Fruit fly (Drosophila melanogaster): ENCODE measurements around the gene CG11839.

Gene CG11839

dm6 chr3R:25069569-25069968, at the start of gene CG11839, which contains the start of gene Stt3B:
Gene CG11839 (plus strand): TSS chr3R:25069927.
Gene Stt3B (minus strand): TSS chr3R:25069637.
- TF ChIP-seq CG1621 (tag; optimal IDR thresholded peaks at IDR 0.05) = peak; percentile 73
- peak; percentile 64 for TF ChIP-seq fkh (GFP tag; optimal IDR thresholded peaks at IDR 0.05)
- TF ChIP-seq CG31627 (GFP tag; optimal IDR thresholded peaks at IDR 0.05) = peak; percentile 85
- no peak for TF ChIP-seq Eip75B (GFP tag; optimal IDR thresholded peaks at IDR 0.05)
- peak; percentile 67 for TF ChIP-seq CG3032 (tag; optimal IDR thresholded peaks at IDR 0.05)
- TF ChIP-seq CG8632 (GFP tag; optimal IDR thresholded peaks at IDR 0.05) = peak; percentile 43
- TF ChIP-seq lz (GFP tag; optimal IDR thresholded peaks at IDR 0.05) = peak; percentile 81
- TF ChIP-seq Hr38 (GFP tag; optimal IDR thresholded peaks at IDR 0.05) = peak; percentile 10
- TF ChIP-seq CG34406 (GFP tag; optimal IDR thresholded peaks at IDR 0.05) = no peak
- peak; percentile 32 for TF ChIP-seq CG11902 (GFP tag; optimal IDR thresholded peaks at IDR 0.05)
- TF ChIP-seq Sox15 (GFP tag; optimal IDR thresholded peaks at IDR 0.05) = peak; percentile 42
- TF ChIP-seq CG15336 (GFP tag; IDR thresholded peaks at IDR 0.05) = peak; percentile 48; the same call in 1 of the 2 replicates
- no peak for TF ChIP-seq vri (GFP tag; optimal IDR thresholded peaks at IDR 0.05)
- TF ChIP-seq esn (GFP tag; optimal IDR thresholded peaks at IDR 0.05) = peak; percentile 77
- peak; percentile 79 for TF ChIP-seq cyc (GFP tag; optimal IDR thresholded peaks at IDR 0.05)
- peak; percentile 72 for TF ChIP-seq CG10631 (GFP tag; optimal IDR thresholded peaks at IDR 0.05)
- no peak for TF ChIP-seq CG11294 (GFP tag; IDR thresholded peaks at IDR 0.05)
- no peak for TF ChIP-seq CG10669 (GFP tag; optimal IDR thresholded peaks at IDR 0.05)

dm6 chr3R:25023056-25023455, 46.7 kb upstream of the CG11839 start, which contains the start of gene beta4GalT7:
Gene beta4GalT7 (plus strand): TSS chr3R:25023256.
- TF ChIP-seq CG34406 (GFP tag; optimal IDR thresholded peaks at IDR 0.05) (no peak), cyc (GFP tag; optimal IDR thresholded peaks at IDR 0.05) (no peak), Blimp-1 (GFP tag; optimal IDR thresholded peaks at IDR 0.05) (no peak), lz (GFP tag; optimal IDR thresholded peaks at IDR 0.05) (no peak), vri (GFP tag; optimal IDR thresholded peaks at IDR 0.05) (no peak), Lpt (GFP tag; optimal IDR thresholded peaks at IDR 0.05) (no peak), CG6163 (GFP tag; IDR thresholded peaks at IDR 0.05) (no peak), net (GFP tag; optimal IDR thresholded peaks at IDR 0.05) (no peak), ss (GFP tag; optimal IDR thresholded peaks at IDR 0.05) (no peak), achi (GFP tag; optimal IDR thresholded peaks at IDR 0.05) (no peak), spab (GFP tag; optimal IDR thresholded peaks at IDR 0.05) (no peak)

DNA sequence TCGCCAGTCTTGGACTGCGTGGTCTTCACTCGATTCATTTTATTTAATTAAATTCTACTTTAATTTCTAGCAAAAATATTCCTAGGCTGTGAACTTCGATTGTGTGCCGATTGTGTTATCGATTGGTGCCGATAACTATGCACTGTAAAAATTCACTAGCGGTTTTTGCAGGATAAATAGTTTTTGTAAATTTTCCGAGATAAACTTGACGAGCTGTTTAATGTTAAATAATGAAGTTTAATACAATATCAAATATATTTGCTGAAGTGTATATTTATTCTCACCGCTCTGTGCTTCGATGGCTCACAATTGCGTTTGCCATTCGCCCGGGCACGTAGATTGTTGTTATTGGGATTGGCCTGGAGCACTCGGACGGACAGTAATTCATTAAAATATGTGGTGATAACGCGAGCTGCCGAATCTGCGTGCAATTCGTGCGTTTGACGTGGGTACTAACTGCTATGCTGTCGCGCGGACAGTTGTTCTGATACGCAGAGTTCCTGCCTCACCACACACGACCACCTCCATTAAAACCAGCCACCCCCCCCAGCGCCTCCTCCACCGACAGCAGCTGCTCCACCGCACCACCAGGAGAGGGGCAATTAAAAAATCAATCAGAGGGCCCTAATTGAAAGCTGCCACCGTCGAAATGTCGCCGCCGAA, 44.7 kb upstream of the CG11839 start, which contains the start of the genes EMC6 and Hr96:
EMC6 (minus strand) TSS at position 123 of the 663 bp plus-strand sequence.
Hr96 (plus strand) TSS at position 341 of the 663 bp plus-strand sequence.
- TF ChIP-seq CG3919 (GFP tag; optimal IDR thresholded peaks at IDR 0.05) (peak; percentile 94), spab (GFP tag; optimal IDR thresholded peaks at IDR 0.05) (peak; percentile 75), CG6808 (GFP tag; optimal IDR thresholded peaks at IDR 0.05) (no peak), ss (GFP tag; optimal IDR thresholded peaks at IDR 0.05) (peak in 1 of 2 experiments; percentile 84), CG6163 (GFP tag; IDR thresholded peaks at IDR 0.05) (peak; percentile 96), vri (GFP tag; optimal IDR thresholded peaks at IDR 0.05) (no peak), CG31627 (GFP tag; optimal IDR thresholded peaks at IDR 0.05) (peak; percentile 93), CG6276 (GFP tag; optimal IDR thresholded peaks at IDR 0.05) (no peak), CG7368 (GFP tag; optimal IDR thresholded peaks at IDR 0.05) (peak; percentile 85), dsx (GFP tag; optimal IDR thresholded peaks at IDR 0.05; ENCODE audit: poor library complexity, severe bottlenecking) (peak; percentile 81), fd85E (GFP tag; optimal IDR thresholded peaks at IDR 0.05) (peak; percentile 62), Hr4 (GFP tag; optimal IDR thresholded peaks at IDR 0.05) (peak; percentile 94), CG4318 (GFP tag; optimal IDR thresholded peaks at IDR 0.05) (no peak), acj6 (GFP tag; optimal IDR thresholded peaks at IDR 0.05) (peak; percentile 94), net (GFP tag; optimal IDR thresholded peaks at IDR 0.05) (peak; percentile 90), CG6854 (GFP tag; optimal IDR thresholded peaks at IDR 0.05) (peak; percentile 73), CG34406 (GFP tag; optimal IDR thresholded peaks at IDR 0.05) (peak; percentile 88), Eip75B (GFP tag; optimal IDR thresholded peaks at IDR 0.05) (peak; percentile 93), salr (GFP tag; optimal IDR thresholded peaks at IDR 0.05) (peak in 1 of 2 experiments; percentile 89), Gug (GFP tag; IDR thresholded peaks at IDR 0.05) (peak; percentile 92), topi (GFP tag; optimal IDR thresholded peaks at IDR 0.05) (peak; percentile 91), CG8119 (GFP tag; IDR thresholded peaks at IDR 0.05) (peak; percentile 84), Ets21C (GFP tag; optimal IDR thresholded peaks at IDR 0.05) (peak; percentile 90), Lpt (GFP tag; optimal IDR thresholded peaks at IDR 0.05) (peak; percentile 81), svp (GFP tag) (peak; percentile 98), Blimp-1 (GFP tag; optimal IDR thresholded peaks at IDR 0.05) (peak; percentile 62), Sox15 (GFP tag; optimal IDR thresholded peaks at IDR 0.05) (peak; percentile 87), Sox14 (GFP tag; optimal IDR thresholded peaks at IDR 0.05) (peak; percentile 93), Smox (GFP tag; optimal IDR thresholded peaks at IDR 0.05) (peak; percentile 91), Hr38 (GFP tag; optimal IDR thresholded peaks at IDR 0.05) (peak; percentile 54), CG11902 (GFP tag; optimal IDR thresholded peaks at IDR 0.05) (peak; percentile 85), CG15336 (GFP tag; IDR thresholded peaks at IDR 0.05) (peak; percentile 84), CG9139 (GFP tag; optimal IDR thresholded peaks at IDR 0.05) (no peak), achi (GFP tag; optimal IDR thresholded peaks at IDR 0.05) (peak; percentile 88)

All from whole organism, prepupa.